Worm (Caenorhabditis elegans): ENCODE data around the gene M163.9.

Gene M163.9

ce11 chrX:14473740-14474139 lies 4.4 kb downstream of the M163.9 start, which contains the start of gene M163.5:
TSS of gene M163.5 (plus strand) at chrX:14474040.
- TF ChIP-seq Y22D7AL.16 (tag; optimal IDR thresholded peaks at IDR 0.05) (no peak), zip-5 (tag; optimal IDR thresholded peaks at IDR 0.05) (no peak), unc-86 (tag; optimal IDR thresholded peaks at IDR 0.05) (no peak), pax-1 (tag; optimal IDR thresholded peaks at IDR 0.05) (no peak), nhr-232 (tag; optimal IDR thresholded peaks at IDR 0.05) (no peak), T23F11.4 (GFP tag; optimal IDR thresholded peaks at IDR 0.05) (no peak), pros-1 (tag; optimal IDR thresholded peaks at IDR 0.05) (no peak), dmd-4 (tag; optimal IDR thresholded peaks at IDR 0.05; ENCODE audit: borderline replicate concordance) (no peak), hlh-30 (tag; optimal IDR thresholded peaks at IDR 0.05; ENCODE audit: insufficient read depth) (no peak), pqm-1 (tag; optimal IDR thresholded peaks at IDR 0.05) (no peak), sox-2 (GFP tag; IDR thresholded peaks at IDR 0.05) (no peak), odd-2 (tag; optimal IDR thresholded peaks at IDR 0.05) (no peak), hlh-15 (tag; optimal IDR thresholded peaks at IDR 0.05) (no peak), pat-9 (tag; optimal IDR thresholded peaks at IDR 0.05) (no peak)

ce11 chrX:14476625-14477257 lies 7.4 kb downstream of the M163.9 start:
- TF ChIP-seq ceh-30 (tag; optimal IDR thresholded peaks at IDR 0.05) (no peak), nhr-11 (tag; optimal IDR thresholded peaks at IDR 0.05) (no peak), lim-6 (tag; optimal IDR thresholded peaks at IDR 0.05) (no peak), eyg-1 (tag; optimal IDR thresholded peaks at IDR 0.05) (no peak), ceh-34 (tag; optimal IDR thresholded peaks at IDR 0.05) (no peak), pag-3 (tag; optimal IDR thresholded peaks at IDR 0.05; ENCODE audit: borderline replicate concordance) (no peak), syd-9 (tag; optimal IDR thresholded peaks at IDR 0.05) (no peak), sox-2 (GFP tag; IDR thresholded peaks at IDR 0.05) (no peak), C08G9.2 (tag; optimal IDR thresholded peaks at IDR 0.05) (no peak), ceh-18 (tag; optimal IDR thresholded peaks at IDR 0.05) (no peak), hlh-15 (tag; optimal IDR thresholded peaks at IDR 0.05) (no peak), hlh-8 (tag; optimal IDR thresholded peaks at IDR 0.05) (no peak), hlh-13 (GFP tag; optimal IDR thresholded peaks at IDR 0.05) (no peak), ets-4 (tag; optimal IDR thresholded peaks at IDR 0.05) (no peak), dve-1 (tag; optimal IDR thresholded peaks at IDR 0.05) (no peak), nfya-1 (tag; optimal IDR thresholded peaks at IDR 0.05) (no peak), gmeb-2 (tag; optimal IDR thresholded peaks at IDR 0.05) (no peak), che-1 (tag; optimal IDR thresholded peaks at IDR 0.05) (no peak), fkh-6 (tag; optimal IDR thresholded peaks at IDR 0.05) (no peak), unc-3 (GFP tag; conservative IDR thresholded peaks at IDR 0.05) (no peak), unc-3 (tag; optimal IDR thresholded peaks at IDR 0.05) (no peak)

ce11 chrX:14477338-14477737 lies 8.0 kb downstream of the M163.9 start:
- TF ChIP-seq elt-2 (tag; optimal IDR thresholded peaks at IDR 0.05) = no peak
- TF ChIP-seq syd-9 (tag; optimal IDR thresholded peaks at IDR 0.05) = no peak
- no peak for TF ChIP-seq tbx-7 (tag; optimal IDR thresholded peaks at IDR 0.05)
- no peak for TF ChIP-seq rnt-1 (tag; optimal IDR thresholded peaks at IDR 0.05)
- no peak for TF ChIP-seq unc-42 (tag; optimal IDR thresholded peaks at IDR 0.05)
- TF ChIP-seq ceh-6 (GFP tag; optimal IDR thresholded peaks at IDR 0.05) = no peak
- TF ChIP-seq hlh-15 (tag; optimal IDR thresholded peaks at IDR 0.05) = no peak
- no peak for TF ChIP-seq C38D4.7 (GFP tag; optimal IDR thresholded peaks at IDR 0.05)
- TF ChIP-seq ceh-2 (tag; optimal IDR thresholded peaks at IDR 0.05) = no peak
- TF ChIP-seq Y22D7AL.16 (tag; optimal IDR thresholded peaks at IDR 0.05) = no peak
- TF ChIP-seq ceh-9 (tag; optimal IDR thresholded peaks at IDR 0.05) = no peak
- TF ChIP-seq K09A11.1 (tag; optimal IDR thresholded peaks at IDR 0.05; ENCODE audit: insufficient read depth) = no peak
- no peak for TF ChIP-seq hlh-6 (tag; optimal IDR thresholded peaks at IDR 0.05)
- no peak for TF ChIP-seq dve-1 (tag; optimal IDR thresholded peaks at IDR 0.05)
- TF ChIP-seq ets-4 (tag; optimal IDR thresholded peaks at IDR 0.05) = no peak
- TF ChIP-seq unc-3 (GFP tag; conservative IDR thresholded peaks at IDR 0.05) = no peak
- no peak for TF ChIP-seq unc-3 (tag; optimal IDR thresholded peaks at IDR 0.05)
- TF ChIP-seq F13H6.1 (tag; optimal IDR thresholded peaks at IDR 0.05) = no peak
- no peak for TF ChIP-seq ceh-45 (GFP tag; IDR thresholded peaks at IDR 0.05)
- TF ChIP-seq ceh-24 (tag; optimal IDR thresholded peaks at IDR 0.05) = no peak
- no peak for TF ChIP-seq odd-2 (tag; optimal IDR thresholded peaks at IDR 0.05)

All from whole organism, late embryonic.